Worm (Caenorhabditis elegans) whole organism, L3 larva: ENCODE measurements around the gene F38B6.6.

ENCODE experiments used
- R02D3.7 ChIP-seq: fragments of 150-350 bp; optimal IDR thresholded peaks from 2 replicates; lab custom pipeline; 2014; ENCODE audit warnings: missing biosample characterization, missing genetic modification characterization
- ZK546.5 ChIP-seq: sonication (generic microtip); optimal IDR thresholded peaks from 2 replicates; lab custom pipeline; 2017; ENCODE audit warnings: missing biosample characterization, missing genetic modification characterization
- aly-2 ChIP-seq: fragments of 150-350 bp; optimal IDR thresholded peaks from 2 replicates; lab custom pipeline; 2014; ENCODE audit warnings: missing biosample characterization, missing genetic modification characterization
- ceh-9 ChIP-seq: sonication (generic microtip); optimal IDR thresholded peaks from 2 replicates; lab custom pipeline; 2018; ENCODE audit warnings: missing biosample characterization, missing genetic modification characterization
- daf-12 ChIP-seq: fragments of 150-350 bp; optimal IDR thresholded peaks from 2 replicates; lab custom pipeline; 2014; ENCODE audit warnings: missing biosample characterization, missing genetic modification reagents, missing genetic modification characterization
- egl-27 ChIP-seq: sonication (generic microtip); optimal IDR thresholded peaks from 4 replicates; lab custom pipeline; 2017; ENCODE audit warnings: missing biosample characterization, missing genetic modification reagents, missing genetic modification characterization
- elt-1 ChIP-seq: fragments of 150-350 bp; optimal IDR thresholded peaks from 2 replicates; lab custom pipeline; 2014; ENCODE audit warnings: missing biosample characterization, missing genetic modification characterization
- elt-2 ChIP-seq: sonication (generic microtip); optimal IDR thresholded peaks from 2 replicates; lab custom pipeline; 2016; ENCODE audit warnings: missing genetic modification reagents, mild to moderate bottlenecking, missing genetic modification characterization, missing compliant biosample characterization
- elt-3 ChIP-seq, 3 experiments: fragments of 150-350 bp in 1 of 3; sonication (generic microtip) in 2 of 3; optimal IDR thresholded peaks; 2 replicates in 2 of 3; 4 replicates in 1 of 3; lab custom pipeline; 2014 to 2017; ENCODE audit warnings: missing biosample characterization in 3 of 3, missing genetic modification characterization in 3 of 3
- eor-1 ChIP-seq, 2 experiments: fragments of 150-350 bp; optimal IDR thresholded peaks; 2 replicates each; lab custom pipeline; 2014 to 2018; ENCODE audit warnings: missing biosample characterization in 2 of 2, missing genetic modification characterization in 2 of 2
- fkh-10 ChIP-seq: sonication (generic microtip); optimal IDR thresholded peaks from 2 replicates; lab custom pipeline; 2017; ENCODE audit warnings: missing biosample characterization, missing genetic modification reagents, missing genetic modification characterization
- fkh-2 ChIP-seq: fragments of 150-350 bp; optimal IDR thresholded peaks from 2 replicates; lab custom pipeline; 2014; ENCODE audit warnings: missing biosample characterization, missing genetic modification reagents, missing genetic modification characterization
- hmg-11 ChIP-seq: sonication (generic microtip); optimal IDR thresholded peaks from 2 replicates; lab custom pipeline; 2016; ENCODE audit warnings: missing genetic modification characterization, missing compliant biosample characterization
- lin-39 ChIP-seq: fragments of 150-350 bp; optimal IDR thresholded peaks from 2 replicates; lab custom pipeline; 2018; ENCODE audit warnings: missing biosample characterization, missing genetic modification reagents, missing genetic modification characterization
- mdl-1 ChIP-seq: fragments of 150-350 bp; optimal IDR thresholded peaks from 2 replicates; lab custom pipeline; 2014; ENCODE audit warnings: missing biosample characterization, missing genetic modification characterization
- mml-1 ChIP-seq: fragments of 150-350 bp; sonication (generic microtip); optimal IDR thresholded peaks from 3 replicates; lab custom pipeline; 2014; ENCODE audit warnings: missing biosample characterization, missing genetic modification characterization
- nfya-1 ChIP-seq: sonication (generic microtip); optimal IDR thresholded peaks from 2 replicates; lab custom pipeline; 2017; ENCODE audit warnings: missing genetic modification characterization, mild to moderate bottlenecking, missing compliant biosample characterization, antibody characterized with exemption, moderate library complexity; ENCODE audit not compliant: insufficient read depth
- nhr-11 ChIP-seq: fragments of 150-350 bp; optimal IDR thresholded peaks from 2 replicates; lab custom pipeline; 2014; ENCODE audit warnings: missing biosample characterization, missing genetic modification characterization
- nhr-23 ChIP-seq: fragments of 150-350 bp; optimal IDR thresholded peaks from 2 replicates; lab custom pipeline; 2014; ENCODE audit warnings: missing biosample characterization, missing genetic modification reagents, missing genetic modification characterization
- nhr-43 ChIP-seq: sonication (generic microtip); optimal IDR thresholded peaks from 2 replicates; lab custom pipeline; 2016; ENCODE audit warnings: mild to moderate bottlenecking, missing genetic modification characterization, missing compliant biosample characterization; ENCODE audit not compliant: poor library complexity, severe bottlenecking
- nhr-76 ChIP-seq: fragments of 150-350 bp; sonication (generic microtip); optimal IDR thresholded peaks from 5 replicates; lab custom pipeline; 2014; ENCODE audit warnings: missing biosample characterization, missing genetic modification characterization
- pha-4 ChIP-seq: fragments of 150-350 bp; optimal IDR thresholded peaks from 2 replicates; lab custom pipeline; 2014; ENCODE audit warnings: missing biosample characterization, missing genetic modification reagents, missing genetic modification characterization
- pqm-1 ChIP-seq: fragments of 150-350 bp; optimal IDR thresholded peaks from 2 replicates; lab custom pipeline; 2017; ENCODE audit warnings: missing biosample characterization, missing genetic modification characterization, inconsistent platforms
- sea-2 ChIP-seq: fragments of 150-350 bp; sonication (generic microtip); optimal IDR thresholded peaks from 4 replicates; lab custom pipeline; 2014; ENCODE audit warnings: missing biosample characterization, missing genetic modification reagents, missing genetic modification characterization
- snpc-4 ChIP-seq: fragments of 150-350 bp; optimal IDR thresholded peaks from 2 replicates; lab custom pipeline; 2014; ENCODE audit warnings: missing biosample characterization, missing genetic modification characterization
- unc-39 ChIP-seq: sonication (generic microtip); optimal IDR thresholded peaks from 4 replicates; lab custom pipeline; 2017; ENCODE audit warnings: missing biosample characterization, missing genetic modification characterization
- unc-62 ChIP-seq: fragments of 150-350 bp; sonication (generic microtip); optimal IDR thresholded peaks from 4 replicates; lab custom pipeline; 2014; ENCODE audit warnings: missing biosample characterization, missing genetic modification reagents, missing genetic modification characterization
- zag-1 ChIP-seq: fragments of 150-350 bp; optimal IDR thresholded peaks from 2 replicates; lab custom pipeline; 2014; ENCODE audit warnings: missing biosample characterization, missing genetic modification characterization

The F38B6.6 gene

ce11 chrX:6687756-6688155 is 2.1 kb downstream of the F38B6.6 start:
- TF ChIP-seq mdl-1 (tag; lab: Kevin White, UChicago) (no peak), nfya-1 (tag; lab: Kevin White, UChicago) (no peak), pqm-1 (tag; lab: Kevin White, UChicago) (no peak)

- TF ChIP-seq elt-2 (tag; lab: Kevin White, UChicago) (no peak), lin-39 (tag; lab: Kevin White, UChicago) (peak; percentile 52), nhr-43 (no peak)
Measured at ce11 chrX:6687345-6687744, 2.5 kb downstream of the F38B6.6 start.

- TF ChIP-seq zag-1 (tag; lab: Kevin White, UChicago) (no peak), unc-39 (tag; lab: Kevin White, UChicago) (no peak), egl-27 (tag; lab: Kevin White, UChicago) (no peak), pha-4 (tag; lab: Kevin White, UChicago) (no peak), aly-2 (tag; lab: Kevin White, UChicago) (no peak), nhr-43 (no peak), pqm-1 (tag; lab: Kevin White, UChicago) (no peak), R02D3.7 (tag; lab: Kevin White, UChicago) (no peak), mml-1 (tag; lab: Kevin White, UChicago) (no peak), snpc-4 (no peak), fkh-10 (GFP tag; lab: Kevin White, UChicago) (no peak), fkh-2 (tag; lab: Kevin White, UChicago) (no peak), nhr-11 (tag; lab: Kevin White, UChicago) (no peak), lin-39 (tag; lab: Kevin White, UChicago) (no peak), hmg-11 (tag; lab: Kevin White, UChicago) (no peak), elt-1 (tag; lab: Kevin White, UChicago) (no peak)
Measured at ce11 chrX:6682683-6683082, 7.2 kb downstream of the F38B6.6 start, which contains the start of gene F38B6.8. Gene F38B6.8 (minus strand): TSS chrX:6682783.

- TF ChIP-seq sea-2 (GFP tag; lab: Kevin White, UChicago) (no peak), pqm-1 (tag; lab: Kevin White, UChicago) (peak; percentile 55), unc-62 (GFP tag; lab: Kevin White, UChicago) (no peak), pha-4 (tag; lab: Kevin White, UChicago) (peak; percentile 4), elt-2 (tag; lab: Kevin White, UChicago) (peak; percentile 73), ZK546.5 (no peak), eor-1 (tag; optimal IDR thresholded peaks at IDR 0.05; lab: Kevin White, UChicago) (no peak), nhr-76 (tag; lab: Kevin White, UChicago) (no peak), elt-3 (tag; optimal IDR thresholded peaks at IDR 0.05; lab: Kevin White, UChicago) (no peak)
Measured at ce11 chrX:6674333-6674919, 15.5 kb downstream of the F38B6.6 start, which contains the start of gene F38B6.4. Gene F38B6.4 (plus strand): TSS chrX:6674869.

- no peak for TF ChIP-seq nfya-1 (tag; lab: Kevin White, UChicago)
- TF ChIP-seq nhr-23 (tag; lab: Kevin White, UChicago) = peak; percentile 7
Measured at ce11 chrX:6672519-6672918, 17.4 kb downstream of the F38B6.6 start, which contains the start of gene col-172. Gene col-172 (plus strand): TSS chrX:6672819.

ce11 chrX:6671717-6672116 is 18.2 kb downstream of the F38B6.6 start:
- peak; percentile 27 for TF ChIP-seq nhr-23 (tag; lab: Kevin White, UChicago)
- no peak for TF ChIP-seq zag-1 (tag; lab: Kevin White, UChicago)
- no peak for TF ChIP-seq lin-39 (tag; lab: Kevin White, UChicago)
- peak; percentile 69 for TF ChIP-seq elt-1 (tag; lab: Kevin White, UChicago)
- TF ChIP-seq ceh-9 (tag; lab: Kevin White, UChicago) = no peak
- TF ChIP-seq elt-3 (tag; optimal IDR thresholded peaks at IDR 0.05; lab: Kevin White, UChicago) = no peak
- no peak for TF ChIP-seq daf-12 (tag; lab: Kevin White, UChicago)
